Fruit fly (Drosophila melanogaster) whole organism, embryonic: ENCODE data around the gene CG4218.

Experiments used
- Aef1 ChIP-seq: fragments of 200-800 bp; sonication (Bioruptor generic); IDR thresholded peaks from 3 replicates; pipeline ENCODE4 v1.3.6; 2022; ENCODE audit warnings: missing biosample characterization, missing genetic modification characterization
- Atf3 ChIP-seq: fragments of 200-800 bp; sonication (Bioruptor generic); optimal IDR thresholded peaks from 3 replicates; lab custom pipeline; 2016; ENCODE audit warnings: missing biosample characterization, missing genetic modification characterization
- CG10209 ChIP-seq: fragments of 200-800 bp; sonication (Bioruptor generic); optimal IDR thresholded peaks from 3 replicates; lab custom pipeline; 2017; ENCODE audit warnings: missing biosample characterization, mild to moderate bottlenecking, missing genetic modification characterization, missing genetic modification reagents
- CG12769 ChIP-seq: fragments of 200-800 bp; sonication (Bioruptor generic); optimal IDR thresholded peaks from 2 replicates; lab custom pipeline; 2019; ENCODE audit warnings: missing biosample characterization, mild to moderate bottlenecking, missing genetic modification characterization, moderate library complexity
- CG14014 ChIP-seq: fragments of 200-800 bp; sonication (Bioruptor generic); IDR thresholded peaks from 2 replicates; pipeline ENCODE4 v1.3.6; 2022; ENCODE audit warnings: missing biosample characterization, missing genetic modification characterization
- CG30020 ChIP-seq: fragments of 200-800 bp; optimal IDR thresholded peaks from 2 replicates; lab custom pipeline; 2019; ENCODE audit warnings: missing biosample characterization, mild to moderate bottlenecking, missing genetic modification characterization, moderate library complexity
- CG31388 ChIP-seq: fragments of 200-800 bp; sonication (Bioruptor generic); optimal IDR thresholded peaks from 2 replicates; lab custom pipeline; 2016; ENCODE audit warnings: missing biosample characterization, missing genetic modification characterization
- CG3281 ChIP-seq: fragments of 200-800 bp; sonication (Bioruptor generic); optimal IDR thresholded peaks from 3 replicates; lab custom pipeline; 2017; ENCODE audit warnings: missing biosample characterization, mild to moderate bottlenecking, missing genetic modification characterization
- CG4424 ChIP-seq: fragments of 200-800 bp; sonication (Bioruptor generic); optimal IDR thresholded peaks from 3 replicates; lab custom pipeline; 2016; ENCODE audit warnings: missing biosample characterization, missing genetic modification characterization
- CG5953 ChIP-seq: fragments of 200-800 bp; sonication (Bioruptor generic); IDR thresholded peaks from 2 replicates; pipeline ENCODE4 v1.3.6; 2022; ENCODE audit warnings: missing biosample characterization, missing genetic modification characterization
- CG6175 ChIP-seq: fragments of 200-800 bp; sonication (Bioruptor generic); IDR thresholded peaks from 3 replicates; pipeline ENCODE4 v1.3.6; 2022; ENCODE audit warnings: missing biosample characterization, missing genetic modification characterization
- CG6689 ChIP-seq: fragments of 200-800 bp; sonication (Bioruptor generic); IDR thresholded peaks from 2 replicates; pipeline ENCODE4 v1.3.6; 2022; ENCODE audit warnings: missing biosample characterization, missing genetic modification characterization
- CG7839 ChIP-seq: fragments of 200-800 bp; sonication (Bioruptor generic); optimal IDR thresholded peaks from 3 replicates; lab custom pipeline; 2018; ENCODE audit warnings: missing biosample characterization, mild to moderate bottlenecking, missing genetic modification characterization, moderate library complexity
- CG8359 ChIP-seq: fragments of 200-800 bp; sonication (Bioruptor generic); optimal IDR thresholded peaks from 2 replicates; lab custom pipeline; 2017; ENCODE audit warnings: missing biosample characterization, mild to moderate bottlenecking, missing genetic modification characterization, borderline replicate concordance
- CG9215 ChIP-seq: fragments of 200-800 bp; sonication (Bioruptor generic); IDR thresholded peaks from 2 replicates; pipeline ENCODE4 v1.3.6; 2022; ENCODE audit warnings: missing biosample characterization, missing genetic modification characterization
- Camta ChIP-seq: fragments of 200-800 bp; sonication (Bioruptor generic); optimal IDR thresholded peaks from 2 replicates; lab custom pipeline; 2016; ENCODE audit warnings: missing biosample characterization, missing genetic modification characterization
- CoRest ChIP-seq: fragments of 200-800 bp; sonication (Bioruptor generic); optimal IDR thresholded peaks from 3 replicates; lab custom pipeline; 2018; ENCODE audit warnings: missing biosample characterization, mild to moderate bottlenecking, missing genetic modification characterization, moderate library complexity
- Dbx ChIP-seq: fragments of 200-800 bp; sonication (Bioruptor generic); IDR thresholded peaks from 3 replicates; pipeline ENCODE4 v1.3.6; 2022; ENCODE audit warnings: missing biosample characterization, missing genetic modification characterization
- Fer1 ChIP-seq: fragments of 200-800 bp; sonication (Bioruptor generic); optimal IDR thresholded peaks from 2 replicates; lab custom pipeline; 2017; ENCODE audit warnings: missing biosample characterization, mild to moderate bottlenecking, missing genetic modification characterization
- HLH3B ChIP-seq: fragments of 200-800 bp; sonication (Bioruptor generic); IDR thresholded peaks from 2 replicates; pipeline ENCODE4 v1.3.6; 2022; ENCODE audit warnings: missing biosample characterization, missing genetic modification characterization
- HLH4C ChIP-seq: fragments of 200-800 bp; sonication (Bioruptor generic); IDR thresholded peaks from 3 replicates; pipeline ENCODE4 v1.3.6; 2022; ENCODE audit warnings: missing biosample characterization, missing genetic modification characterization; ENCODE audit not compliant: partially characterized antibody
- HLH54F ChIP-seq: fragments of 200-800 bp; sonication (Bioruptor generic); optimal IDR thresholded peaks from 3 replicates; lab custom pipeline; 2016; ENCODE audit warnings: missing biosample characterization, missing genetic modification characterization
- Max ChIP-seq: fragments of 200-800 bp; sonication (Bioruptor generic); optimal IDR thresholded peaks from 2 replicates; lab custom pipeline; 2016; ENCODE audit warnings: missing biosample characterization, mild to moderate bottlenecking, missing genetic modification characterization
- Myb ChIP-seq: fragments of 200-800 bp; sonication (Bioruptor generic); optimal IDR thresholded peaks from 2 replicates; lab custom pipeline; 2016; ENCODE audit warnings: missing biosample characterization, missing genetic modification characterization
- Sox102F ChIP-seq: fragments of 200-800 bp; sonication (Bioruptor generic); optimal IDR thresholded peaks from 2 replicates; lab custom pipeline; 2018; ENCODE audit warnings: missing biosample characterization, mild to moderate bottlenecking, missing genetic modification characterization, moderate library complexity
- TFAM ChIP-seq: fragments of 200-800 bp; sonication (Bioruptor generic); optimal IDR thresholded peaks from 2 replicates; lab custom pipeline; 2017; ENCODE audit warnings: missing biosample characterization, missing genetic modification characterization, inconsistent platforms
- YL-1 ChIP-seq: fragments of 200-800 bp; sonication (Bioruptor generic); optimal IDR thresholded peaks from 3 replicates; lab custom pipeline; 2017; ENCODE audit warnings: missing biosample characterization, mild to moderate bottlenecking, missing genetic modification characterization
- ash1 ChIP-seq: fragments of 200-800 bp; sonication (Bioruptor generic); optimal IDR thresholded peaks from 2 replicates; lab custom pipeline; 2018; ENCODE audit warnings: missing biosample characterization, mild to moderate bottlenecking, missing genetic modification characterization
- ci ChIP-seq: fragments of 200-800 bp; sonication (Bioruptor generic); IDR thresholded peaks from 3 replicates; pipeline ENCODE4 v1.3.6; 2022; ENCODE audit warnings: missing biosample characterization, missing genetic modification characterization
- da ChIP-seq: fragments of 200-800 bp; sonication (Bioruptor generic); optimal IDR thresholded peaks from 2 replicates; lab custom pipeline; 2016; ENCODE audit warnings: missing biosample characterization, missing genetic modification characterization
- danr ChIP-seq: fragments of 200-800 bp; sonication (Bioruptor generic); IDR thresholded peaks from 2 replicates; pipeline ENCODE4 v1.3.6; 2022; ENCODE audit warnings: missing biosample characterization, missing genetic modification characterization
- disco-r ChIP-seq: fragments of 200-800 bp; sonication (Bioruptor generic); optimal IDR thresholded peaks from 2 replicates; lab custom pipeline; 2016; ENCODE audit warnings: missing biosample characterization, missing genetic modification characterization
- dm ChIP-seq: fragments of 200-800 bp; sonication (Bioruptor generic); optimal IDR thresholded peaks from 3 replicates; lab custom pipeline; 2016; ENCODE audit warnings: missing biosample characterization, missing genetic modification characterization
- exex ChIP-seq: fragments of 200-800 bp; sonication (Bioruptor generic); optimal IDR thresholded peaks from 4 replicates; lab custom pipeline; 2018; ENCODE audit warnings: missing biosample characterization, mild to moderate bottlenecking, missing genetic modification characterization, moderate library complexity
- ftz-f1 ChIP-seq: fragments of 200-800 bp; sonication (Bioruptor generic); optimal IDR thresholded peaks from 2 replicates; lab custom pipeline; 2016; ENCODE audit warnings: missing biosample characterization, missing genetic modification characterization
- gcm2 ChIP-seq: fragments of 200-800 bp; sonication (Bioruptor generic); optimal IDR thresholded peaks from 2 replicates; lab custom pipeline; 2016; ENCODE audit warnings: missing biosample characterization, missing genetic modification characterization
- grn ChIP-seq: fragments of 200-800 bp; sonication (Bioruptor generic); optimal IDR thresholded peaks from 3 replicates; lab custom pipeline; 2017; ENCODE audit warnings: missing biosample characterization, missing genetic modification characterization
- gro ChIP-seq: fragments of 200-800 bp; sonication (Bioruptor generic); optimal IDR thresholded peaks from 2 replicates; lab custom pipeline; 2016; ENCODE audit warnings: missing biosample characterization, missing genetic modification characterization
- gsb-n ChIP-seq: fragments of 200-800 bp; sonication (Bioruptor generic); optimal IDR thresholded peaks from 3 replicates; lab custom pipeline; 2018; ENCODE audit warnings: missing biosample characterization, mild to moderate bottlenecking, missing genetic modification characterization
- hbn ChIP-seq: fragments of 200-800 bp; sonication (Bioruptor generic); IDR thresholded peaks from 2 replicates; pipeline ENCODE4 v1.3.6; 2022; ENCODE audit warnings: missing biosample characterization, missing genetic modification characterization; ENCODE audit not compliant: partially characterized antibody
- insv ChIP-seq, 2 experiments: fragments of 200-800 bp; sonication (Bioruptor generic); optimal IDR thresholded peaks; 3 replicates each; lab custom pipeline; 2016 to 2018; ENCODE audit warnings: missing biosample characterization in 2 of 2, missing genetic modification characterization in 2 of 2
- oc ChIP-seq: fragments of 200-800 bp; sonication (Bioruptor generic); optimal IDR thresholded peaks from 2 replicates; lab custom pipeline; 2018; ENCODE audit warnings: missing biosample characterization, mild to moderate bottlenecking, missing genetic modification characterization, moderate library complexity
- pan ChIP-seq, 4 experiments: fragments of >200 bp in 3 of 4; fragments of 200-800 bp in 1 of 4; sonication (Bioruptor generic) in 1 of 4; optimal IDR thresholded peaks in 3 of 4; IDR thresholded peaks in 1 of 4; 2 replicates each; pipeline versions ENCODE4 v1.3.6 to Lab custom; 2017 to 2022; ENCODE audit warnings: missing biosample characterization in 2 of 4, missing genetic modification characterization in 2 of 4, mixed read lengths in 1 of 4
- sim ChIP-seq: fragments of 200-800 bp; sonication (Bioruptor generic); IDR thresholded peaks from 2 replicates; pipeline ENCODE4 v1.3.6; 2022; ENCODE audit warnings: missing biosample characterization, missing genetic modification characterization
- slp2 ChIP-seq: fragments of 200-800 bp; sonication (Bioruptor generic); optimal IDR thresholded peaks from 2 replicates; lab custom pipeline; 2016; ENCODE audit warnings: missing biosample characterization, missing genetic modification characterization
- toy ChIP-seq: fragments of 200-800 bp; sonication (Bioruptor generic); IDR thresholded peaks from 2 replicates; pipeline ENCODE4 v1.3.6; 2022; ENCODE audit warnings: missing biosample characterization, missing genetic modification characterization
- twi ChIP-seq: fragments of 200-800 bp; optimal IDR thresholded peaks from 2 replicates; lab custom pipeline; 2019; ENCODE audit warnings: missing biosample characterization, mild to moderate bottlenecking, missing genetic modification characterization, moderate library complexity
- unc-4 ChIP-seq: fragments of 200-800 bp; sonication (Bioruptor generic); IDR thresholded peaks from 2 replicates; pipeline ENCODE4 v1.3.6; 2022; ENCODE audit warnings: missing biosample characterization, missing genetic modification characterization; ENCODE audit not compliant: partially characterized antibody
- zen2 ChIP-seq: fragments of 200-800 bp; sonication (Bioruptor generic); IDR thresholded peaks from 3 replicates; pipeline ENCODE4 v1.3.6; 2022; ENCODE audit warnings: missing biosample characterization, missing genetic modification characterization; ENCODE audit not compliant: partially characterized antibody

CG4218 gene

DNA sequence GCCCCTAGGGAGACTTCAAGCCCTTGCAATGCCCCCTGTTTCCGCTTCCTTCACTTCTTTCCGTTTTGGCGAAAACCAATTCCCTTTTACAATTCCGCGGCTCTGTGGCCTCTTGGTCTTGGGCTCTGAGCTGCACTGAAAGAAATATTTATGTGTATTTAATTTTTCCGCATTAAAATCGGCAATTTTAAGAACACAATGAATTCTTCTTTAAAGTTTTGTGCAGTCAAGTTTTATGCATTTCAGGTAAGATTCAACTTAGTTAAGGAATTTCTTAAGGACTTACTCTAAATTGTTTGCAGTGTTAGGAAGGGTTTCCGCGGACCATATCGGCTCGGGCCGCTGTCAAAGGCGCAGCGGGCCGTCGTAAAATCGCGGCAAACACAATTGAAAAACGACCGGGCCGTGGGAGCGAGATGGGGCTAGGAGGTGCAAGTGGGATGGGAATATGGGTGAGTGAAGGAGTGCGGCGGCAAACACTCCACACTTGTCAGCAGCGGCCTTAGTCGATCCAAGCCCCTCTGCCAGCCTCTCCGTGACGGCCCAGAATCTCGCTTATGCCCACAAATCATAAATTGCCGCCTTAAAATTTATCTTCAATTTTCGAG is 3.3 kb upstream of the CG4218 start (continued):
- TF ChIP-seq toy (GFP tag; lab: Robert Waterston, UW), result no peak
- 0 out of 2 replicates have a peak, but pooled peaks have one; percentile 31 for TF ChIP-seq sim
- no peak for TF ChIP-seq pan (optimal IDR thresholded peaks at IDR 0.05; lab: Kevin White, UChicago)
- TF ChIP-seq pan (GFP tag; optimal IDR thresholded peaks at IDR 0.05 in 1 of 2, IDR thresholded peaks at IDR 0.05 in 1 of 2), result peak in 1 of 2 experiments; percentile 24
- 0 out of 3 replicates have a peak, but pooled peaks have one; percentile 27 for TF ChIP-seq Aef1 (GFP tag; lab: Robert Waterston, UW)
- TF ChIP-seq HLH4C, result 0 out of 3 replicates have a peak, but pooled peaks have one; percentile 26
- peak; percentile 14 for TF ChIP-seq dm (GFP tag; lab: Kevin White, UChicago)
- TF ChIP-seq slp2, result peak; percentile 47
- peak; percentile 68 for TF ChIP-seq CG8359 (GFP tag; lab: Kevin White, UChicago)
- peak; percentile 71 for TF ChIP-seq Sox102F
- TF ChIP-seq CG10209 (GFP tag; lab: Kevin White, UChicago), result peak; percentile 61
- TF ChIP-seq CG30020 (tag; lab: Kevin White, UChicago), result no peak
- no peak for TF ChIP-seq zen2
- peak; percentile 63 for TF ChIP-seq CG4424 (GFP tag; lab: Kevin White, UChicago)
- TF ChIP-seq ash1 (GFP tag; lab: Kevin White, UChicago), result no peak
- no peak for TF ChIP-seq grn (GFP tag; lab: Kevin White, UChicago)
- TF ChIP-seq gcm2 (GFP tag; lab: Kevin White, UChicago), result no peak
- no peak for TF ChIP-seq disco-r (GFP tag; lab: Kevin White, UChicago)
- TF ChIP-seq CG14014, result 0 out of 2 replicates have a peak, but pooled peaks have one; percentile 18
- TF ChIP-seq Dbx (GFP tag; lab: Robert Waterston, UW), result no peak
- no peak for TF ChIP-seq ci (GFP tag; lab: Robert Waterston, UW)
- no peak for TF ChIP-seq gro
- TF ChIP-seq Myb, result peak; percentile 43
- TF ChIP-seq oc (tag; lab: Kevin White, UChicago), result no peak
- TF ChIP-seq HLH3B, result 0 out of 2 replicates have a peak, but pooled peaks have one; percentile 45
- TF ChIP-seq danr (GFP tag; lab: Robert Waterston, UW), result no peak
- peak; percentile 59 for TF ChIP-seq CG6689
- peak; percentile 57 for TF ChIP-seq Camta
- TF ChIP-seq hbn (GFP tag; lab: Robert Waterston, UW), result no peak
- TF ChIP-seq CG9215, result no peak
- TF ChIP-seq CG5953 (GFP tag; lab: Robert Waterston, UW), result peak; percentile 50; the same call in 1 of the 2 replicates
- TF ChIP-seq YL-1 (GFP tag; lab: Kevin White, UChicago), result no peak
- TF ChIP-seq TFAM (GFP tag; lab: Kevin White, UChicago), result no peak
- peak; percentile 52 for TF ChIP-seq CG12769 (tag; lab: Kevin White, UChicago)
- TF ChIP-seq ftz-f1, result no peak
- TF ChIP-seq twi (tag; lab: Kevin White, UChicago), result no peak
- TF ChIP-seq HLH54F (GFP tag; lab: Kevin White, UChicago), result peak; percentile 35
- no peak for TF ChIP-seq insv (GFP tag; optimal IDR thresholded peaks at IDR 0.05; lab: Kevin White, UChicago)
- peak; percentile 35 for TF ChIP-seq Atf3 (GFP tag; lab: Kevin White, UChicago)
- TF ChIP-seq exex (tag; lab: Kevin White, UChicago), result no peak
- TF ChIP-seq CG3281 (GFP tag; lab: Kevin White, UChicago), result peak; percentile 53
- peak; percentile 66 for TF ChIP-seq CG7839 (tag; lab: Kevin White, UChicago)
- peak; percentile 75 for TF ChIP-seq gsb-n
- TF ChIP-seq Fer1 (GFP tag; lab: Kevin White, UChicago), result peak; percentile 66
- no peak for TF ChIP-seq CG6175 (GFP tag; lab: Robert Waterston, UW)
- TF ChIP-seq da (GFP tag; lab: Kevin White, UChicago), result no peak
- no peak for TF ChIP-seq unc-4 (GFP tag; lab: Robert Waterston, UW)
- TF ChIP-seq CG31388 (GFP tag; lab: Kevin White, UChicago), result peak; percentile 3
- TF ChIP-seq Max, result peak; percentile 62
- peak; percentile 59 for TF ChIP-seq CoRest (tag; lab: Kevin White, UChicago)
